Fruit fly (Drosophila melanogaster): ENCODE data around the gene Cftr.

The Cftr gene

DNA sequence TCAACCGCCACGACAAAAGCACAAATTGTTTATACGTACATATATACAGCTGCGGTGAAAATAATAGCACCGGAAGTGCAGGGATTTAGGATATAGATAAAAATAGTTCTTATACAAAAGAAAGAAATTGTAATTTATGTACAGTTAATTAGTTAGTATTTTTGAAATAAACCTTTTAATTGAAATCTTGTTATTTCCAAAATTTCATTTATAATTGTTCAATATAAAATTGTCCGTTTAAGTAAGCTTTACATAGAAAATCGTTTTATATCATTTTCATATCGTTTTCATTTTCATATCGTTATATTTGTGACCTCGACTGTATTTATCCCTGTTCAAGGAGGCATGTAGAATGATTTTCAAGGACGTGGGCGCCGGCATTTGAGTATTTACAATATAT lies 30.4 kb upstream of the Cftr start (continued):
- TF ChIP-seq ab (GFP tag; optimal IDR thresholded peaks at IDR 0.05), result no peak
- TF ChIP-seq CG14441 (GFP tag; IDR thresholded peaks at IDR 0.05), result no peak; the same call in 1 of the 2 replicates
- TF ChIP-seq CG15696 (tag; optimal IDR thresholded peaks at IDR 0.05), result peak; percentile 3
- TF ChIP-seq HLH54F (GFP tag; optimal IDR thresholded peaks at IDR 0.05), result no peak
- peak; percentile 20 for TF ChIP-seq az2 (GFP tag; optimal IDR thresholded peaks at IDR 0.05)
- TF ChIP-seq sqz (GFP tag; optimal IDR thresholded peaks at IDR 0.05), result no peak
- no peak for TF ChIP-seq trh (GFP tag; optimal IDR thresholded peaks at IDR 0.05)
- TF ChIP-seq Drgx (GFP tag; IDR thresholded peaks at IDR 0.05), result no peak
- TF ChIP-seq CG6272 (GFP tag; IDR thresholded peaks at IDR 0.05), result no peak
- no peak for TF ChIP-seq her (GFP tag; optimal IDR thresholded peaks at IDR 0.05)
- no peak for TF ChIP-seq Abd-B (GFP tag; optimal IDR thresholded peaks at IDR 0.05)
- no peak for TF ChIP-seq hb (GFP tag; IDR thresholded peaks at IDR 0.05; ENCODE audit: partially characterized antibody)
- TF ChIP-seq ranshi (GFP tag; IDR thresholded peaks at IDR 0.05), result no peak
- TF ChIP-seq CG13296 (GFP tag; optimal IDR thresholded peaks at IDR 0.05), result peak; percentile 81
- no peak for TF ChIP-seq Dad (GFP tag; optimal IDR thresholded peaks at IDR 0.05)
- peak; percentile 3 for TF ChIP-seq Xbp1 (GFP tag; optimal IDR thresholded peaks at IDR 0.05)
- peak; percentile 56 for TF ChIP-seq Hsf (GFP tag; optimal IDR thresholded peaks at IDR 0.05)
- TF ChIP-seq ATbp (GFP tag; optimal IDR thresholded peaks at IDR 0.05), result no peak
- no peak for TF ChIP-seq CG3995 (GFP tag; optimal IDR thresholded peaks at IDR 0.05)
- TF ChIP-seq insv (GFP tag; optimal IDR thresholded peaks at IDR 0.05), result no peak
- no peak for TF ChIP-seq CG10274 (GFP tag; optimal IDR thresholded peaks at IDR 0.05)
- no peak for TF ChIP-seq ci (GFP tag; IDR thresholded peaks at IDR 0.05)
- no peak for TF ChIP-seq sim (GFP tag; IDR thresholded peaks at IDR 0.05)
- no peak for TF ChIP-seq CG2889 (GFP tag; IDR thresholded peaks at IDR 0.05)
- TF ChIP-seq Lim3 (GFP tag; IDR thresholded peaks at IDR 0.05), result no peak
- TF ChIP-seq CG12659 (GFP tag; optimal IDR thresholded peaks at IDR 0.05), result peak; percentile 68
- TF ChIP-seq CG4360 (GFP tag; IDR thresholded peaks at IDR 0.05), result no peak
- no peak for TF ChIP-seq CG3407 (GFP tag; optimal IDR thresholded peaks at IDR 0.05)
- no peak for TF ChIP-seq CG2202 (tag; optimal IDR thresholded peaks at IDR 0.05)
- TF ChIP-seq CG1647 (GFP tag; optimal IDR thresholded peaks at IDR 0.05), result no peak
- no peak for TF ChIP-seq tx (GFP tag; optimal IDR thresholded peaks at IDR 0.05)
- TF ChIP-seq Vsx1 (GFP tag; optimal IDR thresholded peaks at IDR 0.05), result no peak
- TF ChIP-seq Adf1 (GFP tag; IDR thresholded peaks at IDR 0.05), result no peak
- no peak for TF ChIP-seq twi (tag; optimal IDR thresholded peaks at IDR 0.05)
- TF ChIP-seq MTF-1 (GFP tag; optimal IDR thresholded peaks at IDR 0.05; ENCODE audit: borderline replicate concordance), result no peak
- TF ChIP-seq tgo (GFP tag; IDR thresholded peaks at IDR 0.05), result peak; percentile 51; the same call in 1 of the 3 replicates
- no peak for TF ChIP-seq ken (GFP tag; IDR thresholded peaks at IDR 0.05)
- 0 out of 2 replicates have a peak, but pooled peaks have one; percentile 28 for TF ChIP-seq esg (GFP tag; conservative IDR thresholded peaks at IDR 0.05)
- TF ChIP-seq gfzf (GFP tag; optimal IDR thresholded peaks at IDR 0.05), result no peak
- TF ChIP-seq bigmax (GFP tag; optimal IDR thresholded peaks at IDR 0.05), result no peak
- no peak for TF ChIP-seq tin (GFP tag; optimal IDR thresholded peaks at IDR 0.05)
- peak; percentile 67 for TF ChIP-seq scrt (GFP tag; optimal IDR thresholded peaks at IDR 0.05)
- TF ChIP-seq vnd (GFP tag; IDR thresholded peaks at IDR 0.05; ENCODE audit: partially characterized antibody), result no peak
- peak; percentile 77 for TF ChIP-seq CG7839 (tag; optimal IDR thresholded peaks at IDR 0.05)
- TF ChIP-seq tna (GFP tag; IDR thresholded peaks at IDR 0.05; ENCODE audit: partially characterized antibody), result no peak
- TF ChIP-seq Sry-δ (GFP tag; optimal IDR thresholded peaks at IDR 0.05), result no peak
- 0 out of 2 replicates have a peak, but pooled peaks have one; percentile 20 for TF ChIP-seq Ada2b (GFP tag; IDR thresholded peaks at IDR 0.05)
- peak; percentile 76 for TF ChIP-seq CG13894 (tag; optimal IDR thresholded peaks at IDR 0.05)
- TF ChIP-seq CG10565 (GFP tag; optimal IDR thresholded peaks at IDR 0.05), result no peak
- TF ChIP-seq peb (GFP tag; IDR thresholded peaks at IDR 0.05), result no peak
- TF ChIP-seq Camta (GFP tag; optimal IDR thresholded peaks at IDR 0.05), result no peak
- TF ChIP-seq CG2129 (GFP tag; IDR thresholded peaks at IDR 0.05; ENCODE audit: partially characterized antibody), result no peak
